Fruit fly (Drosophila melanogaster): ENCODE results near the gene CG13255.

The CG13255 gene

dm6 chr3L:20826950-20827910, 10.1 kb upstream of the CG13255 start (continued):
- TF ChIP-seq CG9609 (GFP tag; optimal IDR thresholded peaks at IDR 0.05) (no peak), CG10462 (GFP tag; optimal IDR thresholded peaks at IDR 0.05) (no peak), row (GFP tag; IDR thresholded peaks at IDR 0.05) (no peak; the same call in 2 of the 3 replicates), Fer3 (tag; optimal IDR thresholded peaks at IDR 0.05) (peak; percentile 20), CG33213 (GFP tag; optimal IDR thresholded peaks at IDR 0.05) (no peak), chif (GFP tag; optimal IDR thresholded peaks at IDR 0.05) (no peak), HLH54F (GFP tag; optimal IDR thresholded peaks at IDR 0.05) (no peak), Poxn (GFP tag; IDR thresholded peaks at IDR 0.05) (no peak), z (GFP tag; IDR thresholded peaks at IDR 0.05) (no peak), ash1 (GFP tag; optimal IDR thresholded peaks at IDR 0.05) (no peak), dm (GFP tag; optimal IDR thresholded peaks at IDR 0.05) (no peak), CG13624 (GFP tag; optimal IDR thresholded peaks at IDR 0.05) (no peak), ems (GFP tag; optimal IDR thresholded peaks at IDR 0.05) (no peak), ind (GFP tag; optimal IDR thresholded peaks at IDR 0.05) (peak; percentile 35), jumu (GFP tag; optimal IDR thresholded peaks at IDR 0.05) (no peak), CG3726 (GFP tag; IDR thresholded peaks at IDR 0.05) (no peak), Nf-YB (GFP tag; optimal IDR thresholded peaks at IDR 0.05) (no peak), Six4 (GFP tag; optimal IDR thresholded peaks at IDR 0.05) (no peak), ato (GFP tag; IDR thresholded peaks at IDR 0.05; ENCODE audit: partially characterized antibody) (no peak), CG6791 (GFP tag; IDR thresholded peaks at IDR 0.05; ENCODE audit: partially characterized antibody) (no peak), prd (optimal IDR thresholded peaks at IDR 0.05) (no peak), prd (GFP tag; IDR thresholded peaks at IDR 0.05) (no peak), Antp (GFP tag; optimal IDR thresholded peaks at IDR 0.05) (no peak), B-H1 (GFP tag; IDR thresholded peaks at IDR 0.05) (peak; percentile 30; the same call in 1 of the 3 replicates), CG1647 (GFP tag; optimal IDR thresholded peaks at IDR 0.05) (no peak), nau (GFP tag; optimal IDR thresholded peaks at IDR 0.05) (no peak), en (GFP tag; optimal IDR thresholded peaks at IDR 0.05) (no peak), Bteb2 (GFP tag; optimal IDR thresholded peaks at IDR 0.05) (no peak), Optix (GFP tag; IDR thresholded peaks at IDR 0.05) (no peak), CG7357 (GFP tag; IDR thresholded peaks at IDR 0.05) (no peak), CG6854 (GFP tag; optimal IDR thresholded peaks at IDR 0.05) (no peak), CG5245 (GFP tag; optimal IDR thresholded peaks at IDR 0.05) (no peak), pho (GFP tag; optimal IDR thresholded peaks at IDR 0.05) (no peak), CG13424 (tag; optimal IDR thresholded peaks at IDR 0.05) (no peak), CG6765 (GFP tag; optimal IDR thresholded peaks at IDR 0.05) (no peak), crc (GFP tag; optimal IDR thresholded peaks at IDR 0.05) (no peak), CG12104 (GFP tag; optimal IDR thresholded peaks at IDR 0.05) (peak; percentile 10), CG4730 (GFP tag; IDR thresholded peaks at IDR 0.05) (no peak), CG13123 (GFP tag; optimal IDR thresholded peaks at IDR 0.05) (no peak), pzg (GFP tag; optimal IDR thresholded peaks at IDR 0.05) (no peak), Camta (GFP tag; optimal IDR thresholded peaks at IDR 0.05) (no peak), NK7.1 (GFP tag; optimal IDR thresholded peaks at IDR 0.05) (no peak)

Measured in whole organism, embryonic.